Comparison of ENCODE assay signal across 1 fruit fly cellular context in genomic region chr2L:15337248-15337848, dm6.
TF ChIP-seq lines count a peak whose summit lies in the region.

No protein-coding gene starts in this region.

TF ChIP-seq in whole organism, embryonic, 481 proteins besides CTCF, POLR2A, EP300 and RAD21 (continued from another document):
- TF ChIP-seq HLH4C (GFP tag; IDR thresholded peaks at IDR 0.05; lab: Robert Waterston, UW; ENCODE audit: partially characterized antibody), result no peak
- peak; percentile 28 for TF ChIP-seq Abd-B (GFP tag; optimal IDR thresholded peaks at IDR 0.05; lab: Kevin White, UChicago)
- TF ChIP-seq Bteb2 (GFP tag; optimal IDR thresholded peaks at IDR 0.05; lab: Kevin White, UChicago), result no peak
- TF ChIP-seq kay (GFP tag; optimal IDR thresholded peaks at IDR 0.05; lab: Kevin White, UChicago), result no peak
- no peak for TF ChIP-seq CG1024 (GFP tag; IDR thresholded peaks at IDR 0.05; lab: Robert Waterston, UW)
- no peak for TF ChIP-seq Adf1 (GFP tag; IDR thresholded peaks at IDR 0.05; lab: Robert Waterston, UW)
- no peak for TF ChIP-seq CG1832 (GFP tag; optimal IDR thresholded peaks at IDR 0.05; lab: Kevin White, UChicago)
- peak; percentile 23 for TF ChIP-seq CG12219 (GFP tag; optimal IDR thresholded peaks at IDR 0.05; lab: Kevin White, UChicago)
- TF ChIP-seq Chrac-16 (GFP tag; optimal IDR thresholded peaks at IDR 0.05; lab: Kevin White, UChicago), result peak; percentile 23
- no peak for TF ChIP-seq CG13287 (GFP tag; IDR thresholded peaks at IDR 0.05; lab: Robert Waterston, UW; ENCODE audit: partially characterized antibody)
- TF ChIP-seq CG10462 (GFP tag; optimal IDR thresholded peaks at IDR 0.05; lab: Kevin White, UChicago), result no peak
- TF ChIP-seq oc (tag; optimal IDR thresholded peaks at IDR 0.05; lab: Kevin White, UChicago), result no peak
- no peak for TF ChIP-seq seq (GFP tag; IDR thresholded peaks at IDR 0.05; lab: Robert Waterston, UW)
- no peak for TF ChIP-seq lov (optimal IDR thresholded peaks at IDR 0.05; lab: Kevin White, UChicago)
- no peak for TF ChIP-seq lov (GFP tag; IDR thresholded peaks at IDR 0.05; lab: Robert Waterston, UW)
- no peak for TF ChIP-seq CG3163 (GFP tag; optimal IDR thresholded peaks at IDR 0.05; lab: Kevin White, UChicago)
- peak; percentile 61 for TF ChIP-seq esg (GFP tag; conservative IDR thresholded peaks at IDR 0.05; lab: Robert Waterston, UW)
- TF ChIP-seq CG30403 (GFP tag; optimal IDR thresholded peaks at IDR 0.05; lab: Kevin White, UChicago), result peak; percentile 15
- no peak for TF ChIP-seq CG13775 (GFP tag; optimal IDR thresholded peaks at IDR 0.05; lab: Kevin White, UChicago)
- TF ChIP-seq Doc3 (GFP tag; IDR thresholded peaks at IDR 0.05; lab: Robert Waterston, UW; ENCODE audit: partially characterized antibody), result no peak
- no peak for TF ChIP-seq CG11247 (GFP tag; IDR thresholded peaks at IDR 0.05; lab: Robert Waterston, UW)
- no peak for TF ChIP-seq schlank (tag; optimal IDR thresholded peaks at IDR 0.05; lab: Kevin White, UChicago)
- no peak for TF ChIP-seq Ravus (GFP tag; IDR thresholded peaks at IDR 0.05; lab: Robert Waterston, UW)
- no peak for TF ChIP-seq CG2889 (GFP tag; IDR thresholded peaks at IDR 0.05; lab: Robert Waterston, UW)
- no peak for TF ChIP-seq Lhr (GFP tag; optimal IDR thresholded peaks at IDR 0.05; lab: Kevin White, UChicago)
- peak; percentile 16 for TF ChIP-seq tin (GFP tag; optimal IDR thresholded peaks at IDR 0.05; lab: Kevin White, UChicago)
- TF ChIP-seq CG1603 (tag; optimal IDR thresholded peaks at IDR 0.05; lab: Kevin White, UChicago), result peak; percentile 62
- no peak for TF ChIP-seq Atf-2 (GFP tag; optimal IDR thresholded peaks at IDR 0.05; lab: Kevin White, UChicago)
- TF ChIP-seq CG15696 (tag; optimal IDR thresholded peaks at IDR 0.05; lab: Kevin White, UChicago), result no peak
- no peak for TF ChIP-seq CG1529 (GFP tag; optimal IDR thresholded peaks at IDR 0.05; lab: Kevin White, UChicago)
- no peak for TF ChIP-seq nerfin-2 (GFP tag; IDR thresholded peaks at IDR 0.05; lab: Robert Waterston, UW; ENCODE audit: partially characterized antibody)
- TF ChIP-seq chinmo (GFP tag; IDR thresholded peaks at IDR 0.05; lab: Robert Waterston, UW; ENCODE audit: partially characterized antibody), result no peak
- 0 out of 2 replicates have a peak, but pooled peaks have one; percentile 37 for TF ChIP-seq sisA (GFP tag; IDR thresholded peaks at IDR 0.05; lab: Robert Waterston, UW)
- no peak for TF ChIP-seq usp (GFP tag; optimal IDR thresholded peaks at IDR 0.05; lab: Kevin White, UChicago)
- peak; percentile 39 for TF ChIP-seq CG2712 (tag; optimal IDR thresholded peaks at IDR 0.05; lab: Kevin White, UChicago)
- no peak for TF ChIP-seq CG7372 (GFP tag; IDR thresholded peaks at IDR 0.05; lab: Robert Waterston, UW)
- no peak for TF ChIP-seq CG15601 (tag; optimal IDR thresholded peaks at IDR 0.05; lab: Kevin White, UChicago)
- no peak for TF ChIP-seq CG12104 (GFP tag; optimal IDR thresholded peaks at IDR 0.05; lab: Kevin White, UChicago)
- TF ChIP-seq CG8359 (GFP tag; optimal IDR thresholded peaks at IDR 0.05; lab: Kevin White, UChicago; ENCODE audit: borderline replicate concordance), result no peak
- peak; percentile 80 for TF ChIP-seq Ets65A (GFP tag; lab: Kevin White, UChicago)
- 0 out of 2 replicates have a peak, but pooled peaks have one; percentile 43 for TF ChIP-seq vvl (GFP tag; IDR thresholded peaks at IDR 0.05; lab: Robert Waterston, UW)
- no peak for TF ChIP-seq toy (GFP tag; IDR thresholded peaks at IDR 0.05; lab: Robert Waterston, UW)
- no peak for TF ChIP-seq CG4730 (GFP tag; IDR thresholded peaks at IDR 0.05; lab: Robert Waterston, UW)
- peak; percentile 4 for TF ChIP-seq Six4 (GFP tag; optimal IDR thresholded peaks at IDR 0.05; lab: Kevin White, UChicago)
- TF ChIP-seq Ssrp (tag; optimal IDR thresholded peaks at IDR 0.05; lab: Kevin White, UChicago), result peak; percentile 9
- no peak for TF ChIP-seq B-H2 (GFP tag; optimal IDR thresholded peaks at IDR 0.05; lab: Kevin White, UChicago)
- no peak for TF ChIP-seq pros (GFP tag; optimal IDR thresholded peaks at IDR 0.05; lab: Kevin White, UChicago)
- no peak for TF ChIP-seq CG16779 (GFP tag; IDR thresholded peaks at IDR 0.05; lab: Robert Waterston, UW)
- no peak for TF ChIP-seq CG10959 (GFP tag; IDR thresholded peaks at IDR 0.05; lab: Robert Waterston, UW)
- no peak for TF ChIP-seq sob (GFP tag; IDR thresholded peaks at IDR 0.05; lab: Robert Waterston, UW)
- TF ChIP-seq CG6854 (GFP tag; optimal IDR thresholded peaks at IDR 0.05; lab: Kevin White, UChicago), result no peak
- TF ChIP-seq sug (tag; optimal IDR thresholded peaks at IDR 0.05; lab: Kevin White, UChicago), result no peak
- TF ChIP-seq insv (GFP tag; optimal IDR thresholded peaks at IDR 0.05; lab: Kevin White, UChicago), result no peak
- TF ChIP-seq Xbp1 (GFP tag; optimal IDR thresholded peaks at IDR 0.05; lab: Kevin White, UChicago), result peak; percentile 45
- no peak for TF ChIP-seq Dref (GFP tag; IDR thresholded peaks at IDR 0.05; lab: Robert Waterston, UW)
- TF ChIP-seq sd (tag; optimal IDR thresholded peaks at IDR 0.05; lab: Kevin White, UChicago), result no peak
- no peak for TF ChIP-seq amos (GFP tag; IDR thresholded peaks at IDR 0.05; lab: Robert Waterston, UW; ENCODE audit: partially characterized antibody)
- TF ChIP-seq CG17385 (GFP tag; optimal IDR thresholded peaks at IDR 0.05; lab: Kevin White, UChicago), result no peak
- TF ChIP-seq CG10979 (tag; optimal IDR thresholded peaks at IDR 0.05; lab: Kevin White, UChicago), result peak; percentile 45
- no peak for TF ChIP-seq lab (GFP tag; optimal IDR thresholded peaks at IDR 0.05; lab: Kevin White, UChicago)
- TF ChIP-seq fd102C (GFP tag; optimal IDR thresholded peaks at IDR 0.05; lab: Kevin White, UChicago), result no peak
- no peak for TF ChIP-seq CG3065 (GFP tag; optimal IDR thresholded peaks at IDR 0.05; lab: Kevin White, UChicago)
- peak; percentile 23 for TF ChIP-seq CG12769 (tag; optimal IDR thresholded peaks at IDR 0.05; lab: Kevin White, UChicago)
- no peak for TF ChIP-seq CG17568 (GFP tag; optimal IDR thresholded peaks at IDR 0.05; lab: Kevin White, UChicago)
- TF ChIP-seq D19A (tag; optimal IDR thresholded peaks at IDR 0.05; lab: Kevin White, UChicago), result peak; percentile 16
- 0 out of 2 replicates have a peak, but pooled peaks have one; percentile 5 for TF ChIP-seq CG32772 (GFP tag; IDR thresholded peaks at IDR 0.05; lab: Robert Waterston, UW)
- TF ChIP-seq Hmx (GFP tag; optimal IDR thresholded peaks at IDR 0.05; lab: Kevin White, UChicago), result no peak
- peak; percentile 29 for TF ChIP-seq nmo (GFP tag; optimal IDR thresholded peaks at IDR 0.05; lab: Kevin White, UChicago)
- no peak for TF ChIP-seq HLHmδ (GFP tag; optimal IDR thresholded peaks at IDR 0.05; lab: Kevin White, UChicago)
- no peak for TF ChIP-seq nerfin-1 (tag; optimal IDR thresholded peaks at IDR 0.05; lab: Kevin White, UChicago)
- TF ChIP-seq CG31224 (GFP tag; IDR thresholded peaks at IDR 0.05; lab: Robert Waterston, UW), result 0 out of 2 replicates have a peak, but pooled peaks have one; percentile 17
- TF ChIP-seq CG8388 (GFP tag; optimal IDR thresholded peaks at IDR 0.05; lab: Kevin White, UChicago), result peak; percentile 16
- TF ChIP-seq croc (GFP tag; conservative IDR thresholded peaks at IDR 0.05; lab: Robert Waterston, UW), result no peak
- TF ChIP-seq gem (tag; optimal IDR thresholded peaks at IDR 0.05; lab: Kevin White, UChicago), result peak; percentile 58
- TF ChIP-seq CG14710 (tag; optimal IDR thresholded peaks at IDR 0.05; lab: Kevin White, UChicago), result peak; percentile 27
- no peak for TF ChIP-seq knrl (GFP tag; IDR thresholded peaks at IDR 0.05; lab: Robert Waterston, UW; ENCODE audit: partially characterized antibody)
- no peak for TF ChIP-seq CG2678 (tag; optimal IDR thresholded peaks at IDR 0.05; lab: Kevin White, UChicago)
- TF ChIP-seq grau (tag; optimal IDR thresholded peaks at IDR 0.05; lab: Kevin White, UChicago), result peak; percentile 28
- no peak for TF ChIP-seq Drgx (GFP tag; IDR thresholded peaks at IDR 0.05; lab: Robert Waterston, UW)
- TF ChIP-seq D (optimal IDR thresholded peaks at IDR 0.05; lab: Kevin White, UChicago), result no peak
- no peak for TF ChIP-seq D (GFP tag; optimal IDR thresholded peaks at IDR 0.05; lab: Kevin White, UChicago)
- no peak for TF ChIP-seq CG12391 (tag; optimal IDR thresholded peaks at IDR 0.05; lab: Kevin White, UChicago)
- no peak for TF ChIP-seq CG14441 (GFP tag; IDR thresholded peaks at IDR 0.05; lab: Robert Waterston, UW)
- no peak for TF ChIP-seq btn (GFP tag; optimal IDR thresholded peaks at IDR 0.05; lab: Kevin White, UChicago)
- no peak for TF ChIP-seq cg (GFP tag; optimal IDR thresholded peaks at IDR 0.05; lab: Kevin White, UChicago)
- no peak for TF ChIP-seq Aef1 (GFP tag; IDR thresholded peaks at IDR 0.05; lab: Robert Waterston, UW)
- TF ChIP-seq CG16815 (GFP tag; optimal IDR thresholded peaks at IDR 0.05; lab: Kevin White, UChicago), result no peak
- no peak for TF ChIP-seq CG11696 (GFP tag; IDR thresholded peaks at IDR 0.05; lab: Robert Waterston, UW)
- TF ChIP-seq CG14965 (GFP tag; optimal IDR thresholded peaks at IDR 0.05; lab: Kevin White, UChicago; ENCODE audit: borderline replicate concordance), result no peak
- 0 out of 3 replicates have a peak, but pooled peaks have one; percentile 31 for TF ChIP-seq zfh1 (GFP tag; IDR thresholded peaks at IDR 0.05; lab: Robert Waterston, UW)
- no peak for TF ChIP-seq crol (GFP tag; IDR thresholded peaks at IDR 0.05; lab: Robert Waterston, UW)
- peak; percentile 19 for TF ChIP-seq CG17359 (tag; optimal IDR thresholded peaks at IDR 0.05; lab: Kevin White, UChicago)
- 0 out of 2 replicates have a peak, but pooled peaks have one; percentile 16 for TF ChIP-seq HLH3B (GFP tag; IDR thresholded peaks at IDR 0.05; lab: Robert Waterston, UW)
- peak; percentile 18 for TF ChIP-seq pnt (GFP tag; optimal IDR thresholded peaks at IDR 0.05; lab: Kevin White, UChicago)
- peak; percentile 41 for TF ChIP-seq Sox102F (GFP tag; optimal IDR thresholded peaks at IDR 0.05; lab: Kevin White, UChicago)
- no peak for TF ChIP-seq Dll (GFP tag; IDR thresholded peaks at IDR 0.05; lab: Robert Waterston, UW; ENCODE audit: partially characterized antibody)
- TF ChIP-seq dpn (GFP tag; optimal IDR thresholded peaks at IDR 0.05; lab: Kevin White, UChicago), result peak in 1 of 2 experiments; percentile 1
- no peak for TF ChIP-seq CG32767 (GFP tag; IDR thresholded peaks at IDR 0.05; lab: Robert Waterston, UW)
- TF ChIP-seq Antp (GFP tag; optimal IDR thresholded peaks at IDR 0.05; lab: Kevin White, UChicago), result no peak
- no peak for TF ChIP-seq MESR4 (GFP tag; optimal IDR thresholded peaks at IDR 0.05; lab: Kevin White, UChicago)
- no peak for TF ChIP-seq cad (GFP tag; optimal IDR thresholded peaks at IDR 0.05; lab: Kevin White, UChicago)
- TF ChIP-seq prd (optimal IDR thresholded peaks at IDR 0.05; lab: Kevin White, UChicago), result no peak
- peak; percentile 59; the same call in 2 of the 3 replicates for TF ChIP-seq prd (GFP tag; IDR thresholded peaks at IDR 0.05; lab: Robert Waterston, UW)
- peak; percentile 15 for TF ChIP-seq CG12236 (GFP tag; optimal IDR thresholded peaks at IDR 0.05; lab: Kevin White, UChicago)
- TF ChIP-seq CG10654 (GFP tag; optimal IDR thresholded peaks at IDR 0.05; lab: Kevin White, UChicago), result no peak
- TF ChIP-seq CG4424 (GFP tag; optimal IDR thresholded peaks at IDR 0.05; lab: Kevin White, UChicago), result peak; percentile 27
- TF ChIP-seq Hsf (GFP tag; optimal IDR thresholded peaks at IDR 0.05; lab: Kevin White, UChicago), result peak; percentile 7
- no peak for TF ChIP-seq HHEX (GFP tag; optimal IDR thresholded peaks at IDR 0.05; lab: Kevin White, UChicago)
- no peak for TF ChIP-seq CG8765 (GFP tag; IDR thresholded peaks at IDR 0.05; lab: Robert Waterston, UW)
- TF ChIP-seq pan (optimal IDR thresholded peaks at IDR 0.05; lab: Kevin White, UChicago), result no peak
- peak in 1 of 2 experiments; percentile 9 for TF ChIP-seq pan (GFP tag; optimal IDR thresholded peaks at IDR 0.05 in 1 of 2, IDR thresholded peaks at IDR 0.05 in 1 of 2)
- no peak for TF ChIP-seq NC2α (GFP tag; optimal IDR thresholded peaks at IDR 0.05; lab: Kevin White, UChicago)
- peak; percentile 83 for TF ChIP-seq sens (GFP tag; lab: Kevin White, UChicago)
- TF ChIP-seq exex (tag; optimal IDR thresholded peaks at IDR 0.05; lab: Kevin White, UChicago), result no peak
- no peak for TF ChIP-seq CG2120 (GFP tag; optimal IDR thresholded peaks at IDR 0.05; lab: Kevin White, UChicago)
- TF ChIP-seq Neu2 (GFP tag; optimal IDR thresholded peaks at IDR 0.05; lab: Kevin White, UChicago; ENCODE audit: borderline replicate concordance), result no peak
- TF ChIP-seq BEAF-32 (GFP tag; optimal IDR thresholded peaks at IDR 0.05; lab: Kevin White, UChicago), result no peak
